Fruit fly (Drosophila melanogaster) whole organism, embryonic: Measurements from ENCODE around the gene sqh.

Source experiments
- Adf1 ChIP-seq: fragments of 200-800 bp; sonication (Bioruptor generic); IDR thresholded peaks from 2 replicates; pipeline ENCODE4 v1.3.6; 2022; ENCODE audit warnings: missing biosample characterization, missing genetic modification characterization
- CG10321 ChIP-seq: fragments of 200-800 bp; sonication (Bioruptor generic); IDR thresholded peaks from 2 replicates; pipeline ENCODE4 v1.3.6; 2022; ENCODE audit warnings: missing biosample characterization, missing genetic modification characterization
- CG10654 ChIP-seq: fragments of 200-800 bp; sonication (Bioruptor generic); optimal IDR thresholded peaks from 2 replicates; lab custom pipeline; 2016; ENCODE audit warnings: missing biosample characterization, missing genetic modification characterization
- CG12744 ChIP-seq: fragments of 200-800 bp; sonication (Bioruptor generic); optimal IDR thresholded peaks from 2 replicates; lab custom pipeline; 2016; ENCODE audit warnings: missing biosample characterization, missing genetic modification characterization
- CG13296 ChIP-seq: fragments of 200-800 bp; sonication (Bioruptor generic); optimal IDR thresholded peaks from 3 replicates; lab custom pipeline; 2018; ENCODE audit warnings: missing biosample characterization, mild to moderate bottlenecking, missing genetic modification characterization
- CG16779 ChIP-seq: fragments of 200-800 bp; sonication (Bioruptor generic); IDR thresholded peaks from 2 replicates; pipeline ENCODE4 v1.3.6; 2022; ENCODE audit warnings: missing biosample characterization, missing genetic modification characterization
- CG17568 ChIP-seq: fragments of 200-800 bp; sonication (Bioruptor generic); optimal IDR thresholded peaks from 2 replicates; lab custom pipeline; 2018; ENCODE audit warnings: missing biosample characterization, mild to moderate bottlenecking, missing genetic modification characterization, moderate library complexity
- CG18262 ChIP-seq: fragments of 200-800 bp; optimal IDR thresholded peaks from 3 replicates; lab custom pipeline; 2019; ENCODE audit warnings: missing biosample characterization, mild to moderate bottlenecking, missing genetic modification characterization, moderate library complexity
- CG18599 ChIP-seq: fragments of 200-800 bp; sonication (Bioruptor generic); optimal IDR thresholded peaks from 3 replicates; lab custom pipeline; 2017; ENCODE audit warnings: missing biosample characterization, missing genetic modification characterization, mild to moderate bottlenecking, moderate library complexity, missing genetic modification reagents
- CG3838 ChIP-seq: fragments of 200-800 bp; sonication (Bioruptor generic); optimal IDR thresholded peaks from 3 replicates; lab custom pipeline; 2016; ENCODE audit warnings: missing biosample characterization, missing genetic modification characterization
- CG7372 ChIP-seq: fragments of 200-800 bp; sonication (Bioruptor generic); IDR thresholded peaks from 2 replicates; pipeline ENCODE4 v1.3.6; 2022; ENCODE audit warnings: missing biosample characterization, missing genetic modification characterization
- CG8388 ChIP-seq: fragments of 200-800 bp; sonication (Bioruptor generic); optimal IDR thresholded peaks from 2 replicates; lab custom pipeline; 2019; ENCODE audit warnings: missing biosample characterization, mild to moderate bottlenecking, missing genetic modification characterization, moderate library complexity
- Camta ChIP-seq: fragments of 200-800 bp; sonication (Bioruptor generic); optimal IDR thresholded peaks from 2 replicates; lab custom pipeline; 2016; ENCODE audit warnings: missing biosample characterization, missing genetic modification characterization
- Chrac-16 ChIP-seq: fragments of 200-800 bp; sonication (Bioruptor generic); optimal IDR thresholded peaks from 3 replicates; lab custom pipeline; 2016; ENCODE audit warnings: missing biosample characterization, missing genetic modification characterization
- D19B ChIP-seq: fragments of 200-800 bp; sonication (Bioruptor generic); optimal IDR thresholded peaks from 2 replicates; lab custom pipeline; 2017; ENCODE audit warnings: missing biosample characterization, mild to moderate bottlenecking, missing genetic modification characterization
- Deaf1 ChIP-seq: fragments of 200-800 bp; optimal IDR thresholded peaks from 3 replicates; lab custom pipeline; 2019; ENCODE audit warnings: missing biosample characterization, mild to moderate bottlenecking, missing genetic modification characterization, moderate library complexity
- E2f2 ChIP-seq: fragments of 200-800 bp; sonication (Bioruptor generic); IDR thresholded peaks from 2 replicates; pipeline ENCODE4 v1.3.6; 2022; ENCODE audit warnings: missing biosample characterization, missing genetic modification characterization
- HmgZ ChIP-seq: fragments of 200-800 bp; sonication (Bioruptor generic); optimal IDR thresholded peaks from 2 replicates; lab custom pipeline; 2018; ENCODE audit warnings: missing biosample characterization, mild to moderate bottlenecking, missing genetic modification characterization
- Hr39 ChIP-seq: fragments of >200 bp; optimal IDR thresholded peaks from 2 replicates; lab custom pipeline; 2017
- Max ChIP-seq: fragments of 200-800 bp; sonication (Bioruptor generic); optimal IDR thresholded peaks from 2 replicates; lab custom pipeline; 2016; ENCODE audit warnings: missing biosample characterization, mild to moderate bottlenecking, missing genetic modification characterization
- Myb ChIP-seq: fragments of 200-800 bp; sonication (Bioruptor generic); optimal IDR thresholded peaks from 2 replicates; lab custom pipeline; 2016; ENCODE audit warnings: missing biosample characterization, missing genetic modification characterization
- NC2α ChIP-seq: fragments of 200-800 bp; sonication (Bioruptor generic); optimal IDR thresholded peaks from 2 replicates; lab custom pipeline; 2016; ENCODE audit warnings: missing biosample characterization, missing genetic modification characterization
- NC2β ChIP-seq: fragments of 200-800 bp; sonication (Bioruptor generic); optimal IDR thresholded peaks from 2 replicates; lab custom pipeline; 2016; ENCODE audit warnings: missing biosample characterization, missing genetic modification characterization
- Neu2 ChIP-seq: fragments of 200-800 bp; sonication (Bioruptor generic); optimal IDR thresholded peaks from 3 replicates; lab custom pipeline; 2016; ENCODE audit warnings: missing biosample characterization, missing genetic modification characterization, borderline replicate concordance
- Ravus ChIP-seq: fragments of 200-800 bp; sonication (Bioruptor generic); IDR thresholded peaks from 2 replicates; pipeline ENCODE4 v1.3.6; 2022; ENCODE audit warnings: missing biosample characterization, missing genetic modification characterization
- abd-A ChIP-seq: fragments of 200-800 bp; sonication (Bioruptor generic); optimal IDR thresholded peaks from 3 replicates; lab custom pipeline; 2019; ENCODE audit warnings: missing biosample characterization, mild to moderate bottlenecking, missing genetic modification characterization, moderate library complexity
- bigmax ChIP-seq: fragments of 200-800 bp; sonication (Bioruptor generic); optimal IDR thresholded peaks from 2 replicates; lab custom pipeline; 2018; ENCODE audit warnings: missing biosample characterization, mild to moderate bottlenecking, missing genetic modification characterization
- chinmo ChIP-seq: fragments of 200-800 bp; sonication (Bioruptor generic); IDR thresholded peaks from 4 replicates; pipeline ENCODE4 v1.3.6; 2022; ENCODE audit warnings: missing biosample characterization, missing genetic modification characterization; ENCODE audit not compliant: partially characterized antibody
- crol ChIP-seq: fragments of 200-800 bp; sonication (Bioruptor generic); IDR thresholded peaks from 2 replicates; pipeline ENCODE4 v1.3.6; 2022; ENCODE audit warnings: missing biosample characterization, missing genetic modification characterization
- dm ChIP-seq: fragments of 200-800 bp; sonication (Bioruptor generic); optimal IDR thresholded peaks from 3 replicates; lab custom pipeline; 2016; ENCODE audit warnings: missing biosample characterization, missing genetic modification characterization
- ems ChIP-seq: fragments of 200-800 bp; sonication (Bioruptor generic); optimal IDR thresholded peaks from 3 replicates; lab custom pipeline; 2016; ENCODE audit warnings: missing biosample characterization, missing genetic modification characterization
- ewg ChIP-seq: fragments of 200-800 bp; sonication (Bioruptor generic); optimal IDR thresholded peaks from 3 replicates; lab custom pipeline; 2017; ENCODE audit warnings: mild to moderate bottlenecking, missing biosample characterization, missing genetic modification reagents, missing genetic modification characterization
- gt ChIP-seq: fragments of 200-800 bp; sonication (Bioruptor generic); IDR thresholded peaks from 2 replicates; pipeline ENCODE4 v1.3.6; 2022; ENCODE audit warnings: missing biosample characterization, missing genetic modification characterization
- lola ChIP-seq, 3 experiments: fragments of >200 bp in 2 of 3; fragments of 200-800 bp in 1 of 3; sonication (Bioruptor generic) in 1 of 3; optimal IDR thresholded peaks; 2 replicates each; lab custom pipeline; 2017 to 2019; ENCODE audit warnings: missing biosample characterization in 3 of 3, missing genetic modification characterization in 3 of 3, mild to moderate bottlenecking in 1 of 3, moderate library complexity in 1 of 3
- maf-S ChIP-seq: fragments of 200-800 bp; sonication (Bioruptor generic); optimal IDR thresholded peaks from 2 replicates; lab custom pipeline; 2016; ENCODE audit warnings: missing biosample characterization, missing genetic modification characterization
- nau ChIP-seq: fragments of 200-800 bp; sonication (Bioruptor generic); optimal IDR thresholded peaks from 3 replicates; lab custom pipeline; 2017; ENCODE audit warnings: missing biosample characterization, mild to moderate bottlenecking, missing genetic modification characterization, missing genetic modification reagents
- pho ChIP-seq: fragments of 200-800 bp; sonication (Bioruptor generic); optimal IDR thresholded peaks from 2 replicates; lab custom pipeline; 2016; ENCODE audit warnings: missing biosample characterization, missing genetic modification characterization
- pum ChIP-seq: fragments of 200-800 bp; sonication (Bioruptor generic); optimal IDR thresholded peaks from 2 replicates; lab custom pipeline; 2016; ENCODE audit warnings: missing biosample characterization, missing genetic modification characterization
- run ChIP-seq: fragments of 200-800 bp; sonication (Bioruptor generic); optimal IDR thresholded peaks from 3 replicates; lab custom pipeline; 2018; ENCODE audit warnings: missing biosample characterization, mild to moderate bottlenecking, missing genetic modification characterization
- scrt ChIP-seq: fragments of 200-800 bp; sonication (Bioruptor generic); optimal IDR thresholded peaks from 2 replicates; lab custom pipeline; 2018; ENCODE audit warnings: missing biosample characterization, mild to moderate bottlenecking, missing genetic modification characterization, moderate library complexity
- slp2 ChIP-seq: fragments of 200-800 bp; sonication (Bioruptor generic); optimal IDR thresholded peaks from 2 replicates; lab custom pipeline; 2016; ENCODE audit warnings: missing biosample characterization, missing genetic modification characterization
- unpg ChIP-seq: fragments of 200-800 bp; sonication (Bioruptor generic); optimal IDR thresholded peaks from 3 replicates; lab custom pipeline; 2018; ENCODE audit warnings: missing biosample characterization, mild to moderate bottlenecking, missing genetic modification characterization, moderate library complexity
- zfh1 ChIP-seq: fragments of 200-800 bp; sonication (Bioruptor generic); IDR thresholded peaks from 3 replicates; pipeline ENCODE4 v1.3.6; 2022; ENCODE audit warnings: missing biosample characterization, missing genetic modification characterization

Gene sqh

dm6 chrX:6219845-6220345 is 5.0 kb downstream of the sqh start, which contains the start of gene Efr (continued):
- TF ChIP-seq Max (no peak), lola (GFP tag; optimal IDR thresholded peaks at IDR 0.05; lab: Kevin White, UChicago) (no peak), pho (GFP tag; lab: Kevin White, UChicago) (no peak), maf-S (GFP tag; lab: Kevin White, UChicago) (no peak), NC2β (GFP tag; lab: Kevin White, UChicago) (no peak)
- TF ChIP-seq, all 482 proteins: peak for 76

- TF ChIP-seq D19B (no peak), CG8388 (no peak), bigmax (GFP tag; lab: Kevin White, UChicago) (no peak), dm (GFP tag; lab: Kevin White, UChicago) (no peak), nau (GFP tag; lab: Kevin White, UChicago) (no peak), CG17568 (no peak), NC2α (GFP tag; lab: Kevin White, UChicago) (no peak), Hr39 (no peak), CG3838 (GFP tag; lab: Kevin White, UChicago) (no peak), CG10321 (GFP tag; lab: Robert Waterston, UW) (no peak), Camta (GFP tag; lab: Kevin White, UChicago) (no peak), Chrac-16 (GFP tag; lab: Kevin White, UChicago) (no peak), CG12744 (GFP tag; lab: Kevin White, UChicago) (no peak)
Observed at dm6 chrX:6219227-6219626, 5.7 kb downstream of the sqh start, which contains the start of gene Btnd. TSS of gene Btnd (minus strand) at chrX:6219327.

- TF ChIP-seq ems (GFP tag; lab: Kevin White, UChicago) (no peak), Hr39 (peak; percentile 56), slp2 (GFP tag; lab: Kevin White, UChicago) (no peak), ewg (GFP tag; lab: Kevin White, UChicago) (peak; percentile 61), Myb (GFP tag; lab: Kevin White, UChicago) (no peak), abd-A (tag; lab: Kevin White, UChicago) (peak; percentile 35), CG18262 (no peak), gt (GFP tag; lab: Robert Waterston, UW) (no peak), CG16779 (GFP tag; lab: Robert Waterston, UW) (no peak), CG10654 (GFP tag; lab: Kevin White, UChicago) (no peak), run (tag; lab: Kevin White, UChicago) (no peak), E2f2 (GFP tag; lab: Robert Waterston, UW) (no peak), CG18599 (GFP tag; lab: Kevin White, UChicago) (peak; percentile 31), CG13296 (GFP tag; lab: Kevin White, UChicago) (no peak), Deaf1 (peak; percentile 85), chinmo (GFP tag; lab: Robert Waterston, UW) (0 out of 4 replicates have a peak, but pooled peaks have one; percentile 14), pum (GFP tag; lab: Kevin White, UChicago) (no peak), Neu2 (GFP tag; lab: Kevin White, UChicago) (no peak), HmgZ (tag; lab: Kevin White, UChicago) (no peak), scrt (GFP tag; lab: Kevin White, UChicago) (peak; percentile 96), Adf1 (peak; percentile 87), zfh1 (GFP tag; lab: Robert Waterston, UW) (no peak), crol (peak; percentile 58), unpg (GFP tag; lab: Kevin White, UChicago) (no peak), CG7372 (GFP tag; lab: Robert Waterston, UW) (no peak), Ravus (GFP tag; lab: Robert Waterston, UW) (no peak)
- TF ChIP-seq, all 482 proteins: peak for 9
Observed at dm6 chrX:6216650-6217049, 8.3 kb downstream of the sqh start.
